Fruit fly (Drosophila melanogaster): ENCODE measurements around the gene FucT6.

FucT6 gene

dm6 chrX:11658181-11658842 lies 51.4 kb downstream of the FucT6 start (continued):
- TF ChIP-seq sqz (GFP tag; optimal IDR thresholded peaks at IDR 0.05) (no peak), toy (GFP tag; IDR thresholded peaks at IDR 0.05) (no peak), CG13424 (tag; optimal IDR thresholded peaks at IDR 0.05) (peak; percentile 37), CG12155 (GFP tag; optimal IDR thresholded peaks at IDR 0.05) (no peak), CG2712 (tag; optimal IDR thresholded peaks at IDR 0.05) (peak; percentile 46), Kr (GFP tag; optimal IDR thresholded peaks at IDR 0.05) (no peak), E2f2 (GFP tag; IDR thresholded peaks at IDR 0.05) (no peak), NFAT (GFP tag; IDR thresholded peaks at IDR 0.05) (no peak), yki (optimal IDR thresholded peaks at IDR 0.05) (no peak), CG11085 (GFP tag; IDR thresholded peaks at IDR 0.05) (no peak), sug (tag; optimal IDR thresholded peaks at IDR 0.05) (no peak), trem (tag; optimal IDR thresholded peaks at IDR 0.05) (peak; percentile 28), D19A (tag; optimal IDR thresholded peaks at IDR 0.05) (peak; percentile 25), seq (GFP tag; IDR thresholded peaks at IDR 0.05) (no peak), CG43689 (GFP tag; IDR thresholded peaks at IDR 0.05) (no peak), tin (GFP tag; optimal IDR thresholded peaks at IDR 0.05) (no peak), hbn (GFP tag; IDR thresholded peaks at IDR 0.05; ENCODE audit: partially characterized antibody) (no peak), Gsc (GFP tag; IDR thresholded peaks at IDR 0.05) (no peak), CHES-1-like (GFP tag; optimal IDR thresholded peaks at IDR 0.05) (no peak), CG3163 (GFP tag; optimal IDR thresholded peaks at IDR 0.05) (no peak), pan (optimal IDR thresholded peaks at IDR 0.05) (no peak), pan (GFP tag; optimal IDR thresholded peaks at IDR 0.05 in 1 of 2, IDR thresholded peaks at IDR 0.05 in 1 of 2) (no peak), Hr3 (GFP tag; optimal IDR thresholded peaks at IDR 0.05) (no peak), gce (GFP tag; IDR thresholded peaks at IDR 0.05) (no peak), croc (GFP tag; conservative IDR thresholded peaks at IDR 0.05) (0 out of 3 replicates have a peak, but pooled peaks have one; percentile 18), CG4854 (GFP tag; optimal IDR thresholded peaks at IDR 0.05) (no peak), MBD-R2 (GFP tag; IDR thresholded peaks at IDR 0.05) (no peak), gt (GFP tag; IDR thresholded peaks at IDR 0.05) (no peak), repo (GFP tag; optimal IDR thresholded peaks at IDR 0.05) (no peak), ci (GFP tag; IDR thresholded peaks at IDR 0.05) (no peak), exex (tag; optimal IDR thresholded peaks at IDR 0.05) (no peak), CG8359 (GFP tag; optimal IDR thresholded peaks at IDR 0.05; ENCODE audit: borderline replicate concordance) (no peak), CG17361 (GFP tag; IDR thresholded peaks at IDR 0.05) (no peak), Max (GFP tag; optimal IDR thresholded peaks at IDR 0.05) (no peak), ash1 (GFP tag; optimal IDR thresholded peaks at IDR 0.05) (no peak), CG8089 (GFP tag; optimal IDR thresholded peaks at IDR 0.05) (no peak), CG8924 (tag; optimal IDR thresholded peaks at IDR 0.05) (no peak), Meics (GFP tag; optimal IDR thresholded peaks at IDR 0.05) (no peak), pros (GFP tag; optimal IDR thresholded peaks at IDR 0.05) (no peak), CG11504 (tag; optimal IDR thresholded peaks at IDR 0.05) (peak; percentile 57), NfI (GFP tag; optimal IDR thresholded peaks at IDR 0.05) (no peak), CG17568 (GFP tag; optimal IDR thresholded peaks at IDR 0.05) (no peak), Lhr (GFP tag; optimal IDR thresholded peaks at IDR 0.05) (no peak), inv (GFP tag; IDR thresholded peaks at IDR 0.05; ENCODE audit: partially characterized antibody) (no peak), kni (GFP tag; optimal IDR thresholded peaks at IDR 0.05) (peak; percentile 46), CG2678 (tag; optimal IDR thresholded peaks at IDR 0.05) (peak; percentile 55), Bdp1 (GFP tag; optimal IDR thresholded peaks at IDR 0.05) (no peak), Oaz (GFP tag; IDR thresholded peaks at IDR 0.05) (no peak), ase (GFP tag; IDR thresholded peaks at IDR 0.05) (no peak), CG10366 (GFP tag; IDR thresholded peaks at IDR 0.05) (no peak), Dip3 (GFP tag; optimal IDR thresholded peaks at IDR 0.05) (no peak), grn (GFP tag; optimal IDR thresholded peaks at IDR 0.05) (no peak)

Data from whole organism, embryonic.